Worm (Caenorhabditis elegans) whole organism, L4/young adult: ENCODE results near the gene Y47D7A.6.

Experiments
- W03F9.2 ChIP-seq: fragments of 150-350 bp; optimal IDR thresholded peaks from 2 replicates; lab custom pipeline; 2014; ENCODE audit warnings: missing biosample characterization, missing genetic modification characterization
- dao-5 ChIP-seq: sonication (generic microtip); optimal IDR thresholded peaks from 2 replicates; lab custom pipeline; 2016; ENCODE audit warnings: missing genotype, missing genetic modification characterization, moderate library complexity, missing compliant biosample characterization
- him-1 ChIP-seq: sonication (generic microtip); optimal IDR thresholded peaks from 2 replicates; lab custom pipeline; 2016; ENCODE audit warnings: missing genotype, missing genetic modification reagents, missing genetic modification characterization, missing compliant biosample characterization

DNA sequence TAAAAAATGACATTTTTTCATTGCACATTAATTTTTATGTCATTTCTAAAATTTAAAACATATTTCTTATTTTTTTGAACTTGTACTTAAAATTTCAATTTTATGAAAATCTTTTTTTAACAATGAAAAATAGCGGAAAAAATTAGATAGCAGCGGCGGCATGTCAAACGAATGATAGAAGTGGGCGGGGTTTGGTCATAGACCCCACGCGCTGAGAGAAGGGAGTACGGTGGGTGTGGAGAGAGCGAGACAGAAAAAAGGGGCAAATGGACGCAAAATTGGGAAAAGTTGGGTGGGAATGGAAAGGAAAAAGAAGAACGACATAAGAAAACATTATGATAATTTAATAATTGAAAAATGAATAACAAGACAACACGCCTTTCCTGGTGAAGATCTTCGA lies 30.1 kb downstream of the Y47D7A.6 start:
- TF ChIP-seq him-1: no peak
- no peak for TF ChIP-seq W03F9.2
- no peak for TF ChIP-seq dao-5 (tag; lab: Kevin White, UChicago)
